Fruit fly (Drosophila melanogaster) whole organism, embryonic: ENCODE results near the gene sol.

Source experiments
- Atf-2 ChIP-seq: fragments of 200-800 bp; sonication (Bioruptor generic); optimal IDR thresholded peaks from 2 replicates; lab custom pipeline; 2016; ENCODE audit warnings: missing biosample characterization, missing genetic modification characterization
- BEAF-32 ChIP-seq: fragments of 200-800 bp; sonication (Bioruptor generic); optimal IDR thresholded peaks from 3 replicates; lab custom pipeline; 2017; ENCODE audit warnings: missing biosample characterization, missing genetic modification characterization, mild to moderate bottlenecking, moderate library complexity, missing genetic modification reagents
- Bgb ChIP-seq: fragments of 200-800 bp; sonication (Bioruptor generic); IDR thresholded peaks from 2 replicates; pipeline ENCODE4 v1.3.6; 2022; ENCODE audit warnings: missing biosample characterization, missing genetic modification characterization; ENCODE audit not compliant: partially characterized antibody
- CG10543 ChIP-seq: fragments of 200-800 bp; sonication (Bioruptor generic); optimal IDR thresholded peaks from 3 replicates; lab custom pipeline; 2017; ENCODE audit warnings: missing biosample characterization, mild to moderate bottlenecking, missing genetic modification characterization, moderate library complexity
- CG13287 ChIP-seq: fragments of 200-800 bp; sonication (Bioruptor generic); IDR thresholded peaks from 2 replicates; pipeline ENCODE4 v1.3.6; 2022; ENCODE audit warnings: missing biosample characterization, missing genetic modification characterization; ENCODE audit not compliant: partially characterized antibody
- CG14860 ChIP-seq: fragments of 200-800 bp; sonication (Bioruptor generic); IDR thresholded peaks from 3 replicates; pipeline ENCODE4 v1.3.6; 2022; ENCODE audit warnings: missing biosample characterization, missing genetic modification characterization; ENCODE audit not compliant: partially characterized antibody
- CG15514 ChIP-seq: fragments of 200-800 bp; sonication (Bioruptor generic); optimal IDR thresholded peaks from 3 replicates; lab custom pipeline; 2017; ENCODE audit warnings: missing biosample characterization, missing genetic modification characterization, mild to moderate bottlenecking, moderate library complexity, missing genetic modification reagents
- CG1647 ChIP-seq: fragments of 200-800 bp; sonication (Bioruptor generic); optimal IDR thresholded peaks from 3 replicates; lab custom pipeline; 2016; ENCODE audit warnings: missing biosample characterization, missing genetic modification characterization
- CG16813 ChIP-seq: fragments of 200-800 bp; sonication (Bioruptor generic); IDR thresholded peaks from 3 replicates; pipeline ENCODE4 v1.3.6; 2022; ENCODE audit warnings: missing biosample characterization, missing genetic modification characterization; ENCODE audit not compliant: partially characterized antibody
- CG17829 ChIP-seq: fragments of 200-800 bp; optimal IDR thresholded peaks from 2 replicates; lab custom pipeline; 2019; ENCODE audit warnings: missing biosample characterization, mild to moderate bottlenecking, missing genetic modification characterization, moderate library complexity
- CG2116 ChIP-seq: fragments of 200-800 bp; sonication (Bioruptor generic); optimal IDR thresholded peaks from 3 replicates; lab custom pipeline; 2018; ENCODE audit warnings: missing biosample characterization, mild to moderate bottlenecking, missing genetic modification characterization
- CG2129 ChIP-seq: fragments of 200-800 bp; sonication (Bioruptor generic); IDR thresholded peaks from 2 replicates; pipeline ENCODE4 v1.3.6; 2022; ENCODE audit warnings: missing biosample characterization, missing genetic modification characterization; ENCODE audit not compliant: partially characterized antibody
- CG2889 ChIP-seq: fragments of 200-800 bp; sonication (Bioruptor generic); IDR thresholded peaks from 3 replicates; pipeline ENCODE4 v1.3.6; 2022; ENCODE audit warnings: missing biosample characterization, missing genetic modification characterization
- CG31365 ChIP-seq: fragments of 200-800 bp; sonication (Bioruptor generic); optimal IDR thresholded peaks from 2 replicates; lab custom pipeline; 2018; ENCODE audit warnings: missing biosample characterization, mild to moderate bottlenecking, missing genetic modification characterization
- CG34376 ChIP-seq: fragments of 200-800 bp; sonication (Bioruptor generic); optimal IDR thresholded peaks from 2 replicates; lab custom pipeline; 2018; ENCODE audit warnings: missing biosample characterization, mild to moderate bottlenecking, missing genetic modification characterization
- CG3995 ChIP-seq: fragments of 200-800 bp; sonication (Bioruptor generic); optimal IDR thresholded peaks from 3 replicates; lab custom pipeline; 2016; ENCODE audit warnings: missing biosample characterization, missing genetic modification characterization
- CG6791 ChIP-seq: fragments of 200-800 bp; sonication (Bioruptor generic); IDR thresholded peaks from 3 replicates; pipeline ENCODE4 v1.3.6; 2022; ENCODE audit warnings: missing biosample characterization, missing genetic modification characterization; ENCODE audit not compliant: partially characterized antibody
- Camta ChIP-seq: fragments of 200-800 bp; sonication (Bioruptor generic); optimal IDR thresholded peaks from 2 replicates; lab custom pipeline; 2016; ENCODE audit warnings: missing biosample characterization, missing genetic modification characterization
- Dll ChIP-seq: fragments of 200-800 bp; sonication (Bioruptor generic); IDR thresholded peaks from 4 replicates; pipeline ENCODE4 v1.3.6; 2022; ENCODE audit warnings: missing biosample characterization, missing genetic modification characterization; ENCODE audit not compliant: partially characterized antibody
- Doc3 ChIP-seq: fragments of 200-800 bp; sonication (Bioruptor generic); IDR thresholded peaks from 3 replicates; pipeline ENCODE4 v1.3.6; 2022; ENCODE audit warnings: missing biosample characterization, missing genetic modification characterization; ENCODE audit not compliant: partially characterized antibody
- Dref ChIP-seq: fragments of 200-800 bp; sonication (Bioruptor generic); IDR thresholded peaks from 2 replicates; pipeline ENCODE4 v1.3.6; 2022; ENCODE audit warnings: missing biosample characterization, missing genetic modification characterization
- E2f2 ChIP-seq: fragments of 200-800 bp; sonication (Bioruptor generic); IDR thresholded peaks from 2 replicates; pipeline ENCODE4 v1.3.6; 2022; ENCODE audit warnings: missing biosample characterization, missing genetic modification characterization
- HLH54F ChIP-seq: fragments of 200-800 bp; sonication (Bioruptor generic); optimal IDR thresholded peaks from 3 replicates; lab custom pipeline; 2016; ENCODE audit warnings: missing biosample characterization, missing genetic modification characterization
- MESR4 ChIP-seq: fragments of 200-800 bp; sonication (Bioruptor generic); optimal IDR thresholded peaks from 2 replicates; lab custom pipeline; 2018; ENCODE audit warnings: missing biosample characterization, mild to moderate bottlenecking, missing genetic modification characterization, moderate library complexity
- Opbp ChIP-seq: fragments of 200-800 bp; sonication (Bioruptor generic); IDR thresholded peaks from 3 replicates; pipeline ENCODE4 v1.3.6; 2022; ENCODE audit warnings: missing biosample characterization, missing genetic modification characterization; ENCODE audit not compliant: partially characterized antibody
- Stat92E ChIP-seq, 3 experiments: fragments of >200 bp in 2 of 3; fragments of 200-800 bp in 1 of 3; sonication (Bioruptor generic) in 1 of 3; optimal IDR thresholded peaks; 2 replicates each; lab custom pipeline; 2017 to 2019; ENCODE audit warnings: missing biosample characterization in 3 of 3, missing genetic modification characterization in 3 of 3, mild to moderate bottlenecking in 1 of 3, moderate library complexity in 1 of 3
- ac ChIP-seq: fragments of 200-800 bp; sonication (Bioruptor generic); optimal IDR thresholded peaks from 3 replicates; lab custom pipeline; 2017; ENCODE audit warnings: missing biosample characterization, mild to moderate bottlenecking, missing genetic modification characterization
- amos ChIP-seq: fragments of 200-800 bp; sonication (Bioruptor generic); IDR thresholded peaks from 2 replicates; pipeline ENCODE4 v1.3.6; 2022; ENCODE audit warnings: missing biosample characterization, missing genetic modification characterization; ENCODE audit not compliant: partially characterized antibody
- caup ChIP-seq: fragments of 200-800 bp; sonication (Bioruptor generic); optimal IDR thresholded peaks from 3 replicates; lab custom pipeline; 2017; ENCODE audit warnings: missing biosample characterization, mild to moderate bottlenecking, missing genetic modification characterization, moderate library complexity; ENCODE audit not compliant: severe bottlenecking
- chinmo ChIP-seq: fragments of 200-800 bp; sonication (Bioruptor generic); IDR thresholded peaks from 4 replicates; pipeline ENCODE4 v1.3.6; 2022; ENCODE audit warnings: missing biosample characterization, missing genetic modification characterization; ENCODE audit not compliant: partially characterized antibody
- da ChIP-seq: fragments of 200-800 bp; sonication (Bioruptor generic); optimal IDR thresholded peaks from 2 replicates; lab custom pipeline; 2016; ENCODE audit warnings: missing biosample characterization, missing genetic modification characterization
- dimm ChIP-seq: fragments of 200-800 bp; sonication (Bioruptor generic); IDR thresholded peaks from 2 replicates; pipeline ENCODE4 v1.3.6; 2022; ENCODE audit warnings: missing biosample characterization, missing genetic modification characterization
- dm ChIP-seq: fragments of 200-800 bp; sonication (Bioruptor generic); optimal IDR thresholded peaks from 3 replicates; lab custom pipeline; 2016; ENCODE audit warnings: missing biosample characterization, missing genetic modification characterization
- ken ChIP-seq: fragments of 200-800 bp; sonication (Bioruptor generic); IDR thresholded peaks from 3 replicates; pipeline ENCODE4 v1.3.6; 2022; ENCODE audit warnings: missing biosample characterization, missing genetic modification characterization
- ranshi ChIP-seq: fragments of 200-800 bp; sonication (Bioruptor generic); IDR thresholded peaks from 2 replicates; pipeline ENCODE4 v1.3.6; 2022; ENCODE audit warnings: missing biosample characterization, missing genetic modification characterization
- row ChIP-seq: fragments of 200-800 bp; sonication (Bioruptor generic); IDR thresholded peaks from 3 replicates; pipeline ENCODE4 v1.3.6; 2022; ENCODE audit warnings: missing biosample characterization, missing genetic modification characterization
- sd ChIP-seq: fragments of 200-800 bp; sonication (Bioruptor generic); optimal IDR thresholded peaks from 3 replicates; lab custom pipeline; 2018; ENCODE audit warnings: missing biosample characterization, mild to moderate bottlenecking, missing genetic modification characterization, moderate library complexity
- sens ChIP-seq: fragments of 200-800 bp; sonication (Bioruptor generic); peaks from one replicate; lab custom pipeline; 2016; ENCODE audit warnings: missing biosample characterization, missing genetic modification characterization
- sna ChIP-seq: fragments of 200-800 bp; sonication (Bioruptor generic); IDR thresholded peaks from 2 replicates; pipeline ENCODE4 v1.3.6; 2022; ENCODE audit warnings: missing biosample characterization, missing genetic modification characterization; ENCODE audit not compliant: partially characterized antibody
- stwl ChIP-seq: fragments of 200-800 bp; sonication (Bioruptor generic); optimal IDR thresholded peaks from 3 replicates; lab custom pipeline; 2018; ENCODE audit warnings: missing biosample characterization, mild to moderate bottlenecking, missing genetic modification characterization, moderate library complexity
- tll ChIP-seq, 2 experiments: fragments of 200-800 bp in 1 of 2; fragments of >200 bp in 1 of 2; sonication (Bioruptor generic) in 1 of 2; optimal IDR thresholded peaks; 2 replicates each; lab custom pipeline; 2017 to 2019; ENCODE audit warnings: missing biosample characterization in 2 of 2, missing genetic modification characterization in 2 of 2, mild to moderate bottlenecking in 1 of 2, moderate library complexity in 1 of 2
- tna ChIP-seq: fragments of 200-800 bp; sonication (Bioruptor generic); IDR thresholded peaks from 2 replicates; pipeline ENCODE4 v1.3.6; 2022; ENCODE audit warnings: missing biosample characterization, missing genetic modification characterization; ENCODE audit not compliant: partially characterized antibody
- vnd ChIP-seq: fragments of 200-800 bp; sonication (Bioruptor generic); IDR thresholded peaks from 3 replicates; pipeline ENCODE4 v1.3.6; 2022; ENCODE audit warnings: missing biosample characterization, missing genetic modification characterization; ENCODE audit not compliant: partially characterized antibody
- zen2 ChIP-seq: fragments of 200-800 bp; sonication (Bioruptor generic); IDR thresholded peaks from 3 replicates; pipeline ENCODE4 v1.3.6; 2022; ENCODE audit warnings: missing biosample characterization, missing genetic modification characterization; ENCODE audit not compliant: partially characterized antibody

The sol gene

dm6 chrX:21378344-21378882 lies 28.3 kb downstream of the sol start:
- TF ChIP-seq sens (GFP tag; lab: Kevin White, UChicago) (peak; percentile 2), Stat92E (GFP tag; optimal IDR thresholded peaks at IDR 0.05; lab: Kevin White, UChicago) (peak in 1 of 3 experiments; percentile 49), CG15514 (GFP tag; lab: Kevin White, UChicago) (no peak)
- TF ChIP-seq, all 482 proteins: peak for 2

- TF ChIP-seq CG2889, result no peak
- no peak for TF ChIP-seq HLH54F
- no peak for TF ChIP-seq CG1647 (GFP tag; lab: Kevin White, UChicago)
- TF ChIP-seq ken, result no peak
- peak; percentile 47; the same call in 1 of the 2 replicates for TF ChIP-seq Bgb (GFP tag; lab: Robert Waterston, UW)
- TF ChIP-seq CG2129 (GFP tag; lab: Robert Waterston, UW), result peak; percentile 23
- peak; percentile 43; the same call in 2 of the 3 replicates for TF ChIP-seq row
- TF ChIP-seq sd (tag; lab: Kevin White, UChicago), result no peak
- TF ChIP-seq chinmo (GFP tag; lab: Robert Waterston, UW), result 0 out of 4 replicates have a peak, but pooled peaks have one; percentile 65
- TF ChIP-seq CG14860 (GFP tag; lab: Robert Waterston, UW), result 0 out of 3 replicates have a peak, but pooled peaks have one; percentile 22
- TF ChIP-seq dm (GFP tag; lab: Kevin White, UChicago), result peak; percentile 29
- TF ChIP-seq zen2 (GFP tag; lab: Robert Waterston, UW), result peak; percentile 43; the same call in 1 of the 3 replicates
- TF ChIP-seq sna (GFP tag; lab: Robert Waterston, UW), result peak; percentile 51; the same call in 1 of the 2 replicates
- peak; percentile 59; the same call in 2 of the 3 replicates for TF ChIP-seq Opbp
- no peak for TF ChIP-seq CG10543 (GFP tag; lab: Kevin White, UChicago)
- peak; percentile 69 for TF ChIP-seq Dref (GFP tag; lab: Robert Waterston, UW)
- peak; percentile 9 for TF ChIP-seq CG2116 (GFP tag; lab: Kevin White, UChicago)
- 0 out of 2 replicates have a peak, but pooled peaks have one; percentile 13 for TF ChIP-seq E2f2 (GFP tag; lab: Robert Waterston, UW)
- peak; percentile 68 for TF ChIP-seq Dll (GFP tag; lab: Robert Waterston, UW)
- no peak for TF ChIP-seq Camta
- TF ChIP-seq CG34376 (GFP tag; lab: Kevin White, UChicago), result no peak
- TF ChIP-seq CG3995 (GFP tag; lab: Kevin White, UChicago), result peak; percentile 29
- no peak for TF ChIP-seq tll (GFP tag; optimal IDR thresholded peaks at IDR 0.05; lab: Kevin White, UChicago)
- 0 out of 2 replicates have a peak, but pooled peaks have one; percentile 16 for TF ChIP-seq tna (GFP tag; lab: Robert Waterston, UW)
- no peak for TF ChIP-seq Atf-2 (GFP tag; lab: Kevin White, UChicago)
- no peak for TF ChIP-seq CG17829 (tag; lab: Kevin White, UChicago)
- TF ChIP-seq MESR4, result peak; percentile 85
- TF ChIP-seq stwl (tag; lab: Kevin White, UChicago), result no peak
- 0 out of 3 replicates have a peak, but pooled peaks have one; percentile 15 for TF ChIP-seq CG6791 (GFP tag; lab: Robert Waterston, UW)
- TF ChIP-seq caup, result no peak
- no peak for TF ChIP-seq ac (GFP tag; lab: Kevin White, UChicago)
- no peak for TF ChIP-seq ranshi (GFP tag; lab: Robert Waterston, UW)
- TF ChIP-seq da (GFP tag; lab: Kevin White, UChicago), result no peak
- TF ChIP-seq Doc3, result peak; percentile 47; the same call in 2 of the 3 replicates
- TF ChIP-seq amos (GFP tag; lab: Robert Waterston, UW), result peak; percentile 70
- TF ChIP-seq vnd (GFP tag; lab: Robert Waterston, UW), result 0 out of 3 replicates have a peak, but pooled peaks have one; percentile 42
- no peak for TF ChIP-seq CG31365
- peak; percentile 50; the same call in 2 of the 3 replicates for TF ChIP-seq CG16813
- TF ChIP-seq BEAF-32 (GFP tag; lab: Kevin White, UChicago), result peak; percentile 55
- TF ChIP-seq CG13287 (GFP tag; lab: Robert Waterston, UW), result peak; percentile 71
- no peak for TF ChIP-seq dimm (GFP tag; lab: Robert Waterston, UW)
Observed at dm6 chrX:21387695-21388094, 37.6 kb downstream of the sol start, which contains the start of gene Ddx56. TSS of gene Ddx56 (minus strand) at chrX:21387946.
